Worm (Caenorhabditis elegans) whole organism, midembryonic: ENCODE measurements around the gene cam-1.

Source experiments
- flt-1 ChIP-seq: fragments of 200-800 bp; sonication (Bioruptor generic); IDR thresholded peaks from 2 replicates; pipeline ENCODE4 v1.3.6; 2022; ENCODE audit warnings: missing genetic modification characterization, missing compliant biosample characterization
- ref-1 ChIP-seq: fragments of 200-800 bp; sonication (Bioruptor generic); conservative IDR thresholded peaks from 2 replicates; pipeline ENCODE4 v1.3.6; 2022; ENCODE audit warnings: missing genetic modification reagents, missing genetic modification characterization, missing compliant biosample characterization

DNA sequence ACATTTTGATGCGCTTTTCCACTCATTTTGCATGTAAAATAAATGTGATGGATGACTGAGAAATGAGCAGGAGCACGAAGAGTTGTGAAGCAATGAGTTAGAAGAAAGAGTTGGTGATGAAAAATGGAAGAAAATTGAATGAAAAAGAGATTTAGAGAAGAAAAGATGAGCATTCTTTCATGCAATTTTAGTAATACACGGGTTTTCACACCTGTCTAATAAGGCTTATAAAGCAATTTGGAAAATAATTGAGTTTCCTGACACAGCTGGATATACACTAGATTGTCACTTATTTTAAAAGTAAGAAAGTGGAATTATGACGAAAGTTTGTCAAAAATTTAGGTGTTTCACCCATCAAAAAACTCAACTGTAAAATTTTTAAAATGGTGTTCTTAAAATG is 690 bp upstream of the cam-1 start:
- TF ChIP-seq flt-1 (GFP tag; lab: Robert Waterston, UW) (no peak), ref-1 (GFP tag; lab: Robert Waterston, UW) (no peak)
